Worm (Caenorhabditis elegans): ENCODE results near the gene F55A4.3.

F55A4.3 gene

DNA sequence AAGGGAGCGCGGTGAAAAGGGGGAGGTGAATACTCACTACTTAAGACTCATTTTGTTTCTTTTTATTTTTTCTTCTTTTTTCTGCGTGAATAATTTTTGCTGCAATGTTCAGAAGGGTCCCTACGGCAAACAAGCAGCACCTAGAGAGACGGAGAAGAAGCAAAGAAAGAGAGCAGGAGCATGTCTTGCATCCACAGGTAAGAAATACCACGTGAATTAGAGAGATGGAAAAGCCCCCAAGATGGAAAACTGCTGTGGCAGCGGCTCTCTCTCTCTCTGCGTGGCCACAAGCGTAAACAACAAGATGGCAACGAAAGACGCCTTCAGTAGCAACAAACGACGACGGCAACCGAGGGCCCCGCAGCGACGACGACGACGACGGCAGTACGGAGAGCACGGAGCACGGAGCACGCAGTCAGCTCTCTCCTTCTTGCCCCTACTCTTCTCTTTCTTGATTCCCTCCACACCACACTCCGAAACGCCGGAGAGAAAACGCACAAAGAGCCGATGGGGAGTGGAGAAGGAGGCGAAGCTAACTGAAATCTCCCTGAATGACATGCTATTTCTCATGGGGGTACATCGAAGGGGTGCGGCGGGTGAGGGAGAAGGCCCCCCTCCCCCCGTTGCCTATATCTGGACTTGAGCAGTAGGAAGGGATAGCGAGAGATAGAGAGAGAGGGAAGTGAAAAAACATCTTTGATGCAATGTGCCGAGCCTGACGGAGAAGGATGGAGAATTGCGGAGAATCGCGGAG, 32.1 kb downstream of the F55A4.3 start:
- TF ChIP-seq ceh-18 (tag; optimal IDR thresholded peaks at IDR 0.05) (peak; percentile 90), unc-86 (tag; optimal IDR thresholded peaks at IDR 0.05) (peak; percentile 31), ceh-22 (tag; optimal IDR thresholded peaks at IDR 0.05) (no peak), fkh-6 (tag; optimal IDR thresholded peaks at IDR 0.05) (peak; percentile 37), ztf-16 (tag; optimal IDR thresholded peaks at IDR 0.05) (no peak), unc-42 (tag; optimal IDR thresholded peaks at IDR 0.05) (peak; percentile 73), syd-9 (tag; optimal IDR thresholded peaks at IDR 0.05) (peak; percentile 38), sox-4 (tag; optimal IDR thresholded peaks at IDR 0.05) (no peak), ets-4 (tag; optimal IDR thresholded peaks at IDR 0.05) (no peak), elt-2 (tag; optimal IDR thresholded peaks at IDR 0.05) (no peak), lim-6 (tag; optimal IDR thresholded peaks at IDR 0.05) (peak; percentile 34), ref-2 (tag; optimal IDR thresholded peaks at IDR 0.05) (peak; percentile 77), sdc-2 (tag; optimal IDR thresholded peaks at IDR 0.05) (peak; percentile 71), fax-1 (tag; optimal IDR thresholded peaks at IDR 0.05) (no peak), hlh-30 (tag; optimal IDR thresholded peaks at IDR 0.05; ENCODE audit: insufficient read depth) (no peak), nfya-1 (tag; optimal IDR thresholded peaks at IDR 0.05) (peak; percentile 60), pat-9 (tag; optimal IDR thresholded peaks at IDR 0.05) (no peak), nhr-11 (tag; optimal IDR thresholded peaks at IDR 0.05) (no peak), ceh-14 (tag; optimal IDR thresholded peaks at IDR 0.05) (peak; percentile 76), pha-4 (tag; optimal IDR thresholded peaks at IDR 0.05) (no peak), pax-1 (tag; optimal IDR thresholded peaks at IDR 0.05) (no peak), madf-2 (tag; optimal IDR thresholded peaks at IDR 0.05) (peak; percentile 33), lin-11 (tag; optimal IDR thresholded peaks at IDR 0.05) (no peak), ceh-19 (GFP tag; optimal IDR thresholded peaks at IDR 0.05) (peak; percentile 50), hlh-8 (tag; optimal IDR thresholded peaks at IDR 0.05) (peak; percentile 31), dmd-4 (tag; optimal IDR thresholded peaks at IDR 0.05; ENCODE audit: borderline replicate concordance) (peak; percentile 44), T23F11.4 (GFP tag; optimal IDR thresholded peaks at IDR 0.05) (peak; percentile 8), C08G9.2 (tag; optimal IDR thresholded peaks at IDR 0.05) (peak; percentile 55), mec-3 (tag; optimal IDR thresholded peaks at IDR 0.05; ENCODE audit: borderline replicate concordance) (peak; percentile 57), K02D7.2 (tag; optimal IDR thresholded peaks at IDR 0.05) (no peak), ceh-48 (tag; optimal IDR thresholded peaks at IDR 0.05) (peak; percentile 26), odd-2 (tag; optimal IDR thresholded peaks at IDR 0.05) (no peak), rnt-1 (tag; optimal IDR thresholded peaks at IDR 0.05) (peak; percentile 30), pros-1 (tag; optimal IDR thresholded peaks at IDR 0.05) (peak; percentile 81), unc-3 (GFP tag; conservative IDR thresholded peaks at IDR 0.05) (no peak), unc-3 (tag; optimal IDR thresholded peaks at IDR 0.05) (peak; percentile 44), ceh-31 (tag; optimal IDR thresholded peaks at IDR 0.05) (peak; percentile 88), hlh-13 (GFP tag; optimal IDR thresholded peaks at IDR 0.05) (no peak), F13H6.1 (tag; optimal IDR thresholded peaks at IDR 0.05) (peak; percentile 60), ceh-34 (tag; optimal IDR thresholded peaks at IDR 0.05) (peak; percentile 82), npax-4 (tag; optimal IDR thresholded peaks at IDR 0.05) (no peak), K09A11.1 (tag; optimal IDR thresholded peaks at IDR 0.05; ENCODE audit: insufficient read depth) (peak; percentile 48), tbx-2 (tag; optimal IDR thresholded peaks at IDR 0.05) (peak; percentile 81), tbx-7 (tag; optimal IDR thresholded peaks at IDR 0.05) (peak; percentile 39), ahr-1 (tag; optimal IDR thresholded peaks at IDR 0.05) (no peak)
